Worm (Caenorhabditis elegans) whole organism, L1 larva: Measurements from ENCODE around the gene elo-6.

Experiments used
- C04F5.9 ChIP-seq: sonication (generic microtip); optimal IDR thresholded peaks from 2 replicates; lab custom pipeline; 2016; ENCODE audit warnings: missing genetic modification characterization, missing compliant biosample characterization
- F16B12.6 ChIP-seq: fragments of 150-350 bp; optimal IDR thresholded peaks from 2 replicates; lab custom pipeline; 2014; ENCODE audit warnings: missing biosample characterization, missing genetic modification characterization
- aly-2 ChIP-seq: fragments of 150-350 bp; optimal IDR thresholded peaks from 2 replicates; lab custom pipeline; 2014; ENCODE audit warnings: missing biosample characterization, missing genetic modification characterization
- ceh-63 ChIP-seq: fragments of 200-800 bp; sonication (Bioruptor generic); optimal IDR thresholded peaks from 2 replicates; lab custom pipeline; 2018; ENCODE audit warnings: mild to moderate bottlenecking, missing genetic modification characterization, missing compliant biosample characterization
- ceh-8 ChIP-seq: fragments of 200-800 bp; sonication (Bioruptor generic); optimal IDR thresholded peaks from 2 replicates; lab custom pipeline; 2018; ENCODE audit warnings: mild to moderate bottlenecking, missing genetic modification characterization, moderate library complexity, missing compliant biosample characterization
- ceh-82 ChIP-seq, 3 experiments: fragments of 150-350 bp in 1 of 3; sonication (generic microtip) in 2 of 3; optimal IDR thresholded peaks; 2 replicates each; lab custom pipeline; 2014 to 2017; ENCODE audit warnings: missing biosample characterization in 3 of 3, missing genetic modification characterization in 3 of 3
- ceh-88 ChIP-seq: fragments of 200-800 bp; sonication (Bioruptor generic); IDR thresholded peaks from 2 replicates; pipeline ENCODE4 v1.3.6; 2022; ENCODE audit warnings: missing genetic modification characterization, missing compliant biosample characterization
- ceh-90 ChIP-seq: sonication (generic microtip); optimal IDR thresholded peaks from 2 replicates; lab custom pipeline; 2016; ENCODE audit warnings: missing genetic modification characterization, missing compliant biosample characterization
- ces-1 ChIP-seq: fragments of 150-350 bp; optimal IDR thresholded peaks from 2 replicates; lab custom pipeline; 2014; ENCODE audit warnings: missing biosample characterization, missing genetic modification reagents, missing genetic modification characterization
- dpl-1 ChIP-seq, 3 experiments: fragments of 150-350 bp in 2 of 3; sonication (generic microtip) in 1 of 3; optimal IDR thresholded peaks; 2 replicates each; lab custom pipeline; 2014 to 2017; ENCODE audit warnings: missing biosample characterization in 3 of 3, missing genetic modification characterization in 3 of 3, missing genetic modification reagents in 3 of 3
- efl-1 ChIP-seq, 4 experiments: fragments of 150-350 bp; optimal IDR thresholded peaks in 3 of 4; peaks in 1 of 4; 1 replicate in 1 of 4; 2 replicates in 3 of 4; lab custom pipeline; 2014; ENCODE audit warnings: missing biosample characterization in 2 of 4, missing genetic modification characterization in 2 of 4, missing genetic modification reagents in 2 of 4
- efl-3 ChIP-seq: fragments of 200-800 bp; sonication (Bioruptor generic); optimal IDR thresholded peaks from 2 replicates; lab custom pipeline; 2018; ENCODE audit warnings: mild to moderate bottlenecking, missing genetic modification characterization, missing compliant biosample characterization
- egl-27 ChIP-seq, 2 experiments: fragments of 150-350 bp in 1 of 2; sonication (generic microtip); optimal IDR thresholded peaks; 3 replicates each; lab custom pipeline; 2017 to 2018; ENCODE audit warnings: missing biosample characterization in 2 of 2, missing genetic modification characterization in 2 of 2, missing genetic modification reagents in 2 of 2
- elt-2 ChIP-seq: sonication (generic microtip); optimal IDR thresholded peaks from 2 replicates; lab custom pipeline; 2016; ENCODE audit warnings: missing genetic modification characterization, mild to moderate bottlenecking, inconsistent platforms, missing compliant biosample characterization, missing genetic modification reagents
- elt-3 ChIP-seq, 6 experiments: fragments of 150-350 bp in 1 of 6; sonication (generic microtip); optimal IDR thresholded peaks; 2 replicates each; lab custom pipeline; 2017 to 2018; ENCODE audit warnings: missing biosample characterization in 6 of 6, missing genetic modification characterization in 6 of 6, inconsistent platforms in 1 of 6
- ets-5 ChIP-seq: fragments of 200-800 bp; sonication (Bioruptor generic); IDR thresholded peaks from 2 replicates; pipeline ENCODE4 v1.3.6; 2022; ENCODE audit warnings: missing genetic modification characterization, missing compliant biosample characterization
- hpl-2 ChIP-seq: fragments of 150-350 bp; optimal IDR thresholded peaks from 2 replicates; lab custom pipeline; 2014; ENCODE audit warnings: missing biosample characterization, missing genetic modification reagents, missing genetic modification characterization
- irx-1 ChIP-seq: sonication (generic microtip); optimal IDR thresholded peaks from 2 replicates; lab custom pipeline; 2016; ENCODE audit warnings: missing genetic modification characterization, missing compliant biosample characterization
- isw-1 ChIP-seq: fragments of 200-800 bp; sonication (Bioruptor generic); IDR thresholded peaks from 2 replicates; pipeline ENCODE4 v1.3.6; 2022; ENCODE audit warnings: missing genetic modification characterization, missing compliant biosample characterization
- jun-1 ChIP-seq: fragments of 150-350 bp; optimal IDR thresholded peaks from 2 replicates; lab custom pipeline; 2014; ENCODE audit warnings: missing biosample characterization, missing genetic modification reagents, missing genetic modification characterization
- lin-13 ChIP-seq: fragments of 150-350 bp; optimal IDR thresholded peaks from 2 replicates; lab custom pipeline; 2014; ENCODE audit warnings: missing biosample characterization, missing genetic modification reagents, missing genetic modification characterization
- lin-15B ChIP-seq: fragments of 150-350 bp; sonication (generic microtip); optimal IDR thresholded peaks from 3 replicates; lab custom pipeline; 2014; ENCODE audit warnings: missing biosample characterization, missing genetic modification characterization
- lin-35 ChIP-seq, 2 experiments: fragments of 150-350 bp; optimal IDR thresholded peaks; 2 replicates each; lab custom pipeline; 2014; ENCODE audit warnings: missing biosample characterization in 2 of 2, missing genetic modification characterization in 2 of 2, missing genetic modification reagents in 2 of 2
- lin-39 ChIP-seq: fragments of 150-350 bp; optimal IDR thresholded peaks from 2 replicates; lab custom pipeline; 2014; ENCODE audit warnings: missing biosample characterization, missing genetic modification reagents, missing genetic modification characterization
- lir-3 ChIP-seq: sonication (generic microtip); optimal IDR thresholded peaks from 2 replicates; lab custom pipeline; 2016; ENCODE audit warnings: mild to moderate bottlenecking, missing genetic modification characterization, moderate library complexity, missing compliant biosample characterization; ENCODE audit not compliant: poor library complexity
- lsy-2 ChIP-seq, 2 experiments: fragments of 150-350 bp; optimal IDR thresholded peaks; 2 replicates each; lab custom pipeline; 2014; ENCODE audit warnings: missing biosample characterization in 2 of 2, missing genetic modification characterization in 2 of 2
- mdl-1 ChIP-seq, 2 experiments: fragments of 150-350 bp; optimal IDR thresholded peaks; 2 replicates each; lab custom pipeline; 2014 to 2017; ENCODE audit warnings: missing biosample characterization in 2 of 2, missing genetic modification characterization in 2 of 2, inconsistent platforms in 1 of 2
- mef-2 ChIP-seq: fragments of 150-350 bp; optimal IDR thresholded peaks from 2 replicates; lab custom pipeline; 2014; ENCODE audit warnings: missing biosample characterization, missing genetic modification characterization
- nhr-11 ChIP-seq: fragments of 150-350 bp; optimal IDR thresholded peaks from 2 replicates; lab custom pipeline; 2014; ENCODE audit warnings: missing biosample characterization, missing genetic modification characterization
- nhr-12 ChIP-seq: sonication (generic microtip); optimal IDR thresholded peaks from 2 replicates; lab custom pipeline; 2017; ENCODE audit warnings: missing biosample characterization, missing genetic modification characterization
- nhr-20 ChIP-seq: sonication (generic microtip); optimal IDR thresholded peaks from 2 replicates; lab custom pipeline; 2016; ENCODE audit warnings: mild to moderate bottlenecking, missing genetic modification characterization, missing compliant biosample characterization
- nhr-47 ChIP-seq: sonication (generic microtip); optimal IDR thresholded peaks from 2 replicates; lab custom pipeline; 2016; ENCODE audit warnings: mild to moderate bottlenecking, missing genetic modification characterization, moderate library complexity, missing compliant biosample characterization
- nhr-71 ChIP-seq: sonication (generic microtip); optimal IDR thresholded peaks from 2 replicates; lab custom pipeline; 2016; ENCODE audit warnings: mild to moderate bottlenecking, missing genetic modification characterization, moderate library complexity, missing compliant biosample characterization
- nhr-76 ChIP-seq: sonication (generic microtip); optimal IDR thresholded peaks from 2 replicates; lab custom pipeline; 2017; ENCODE audit warnings: missing biosample characterization, missing genetic modification characterization
- nhr-77 ChIP-seq: fragments of 150-350 bp; optimal IDR thresholded peaks from 2 replicates; lab custom pipeline; 2014; ENCODE audit warnings: missing biosample characterization, missing genetic modification characterization
- nhr-84 ChIP-seq: sonication (generic microtip); optimal IDR thresholded peaks from 2 replicates; lab custom pipeline; 2017; ENCODE audit warnings: missing biosample characterization, missing genetic modification characterization
- nhr-85 ChIP-seq: sonication (generic microtip); peaks from one replicate; lab custom pipeline; 2016; ENCODE audit warnings: missing genetic modification characterization, inconsistent platforms, missing compliant biosample characterization
- nhr-90 ChIP-seq: sonication (generic microtip); optimal IDR thresholded peaks from 2 replicates; lab custom pipeline; 2016; ENCODE audit warnings: mild to moderate bottlenecking, missing genetic modification characterization, missing compliant biosample characterization; ENCODE audit not compliant: poor library complexity
- pqm-1 ChIP-seq: sonication (generic microtip); optimal IDR thresholded peaks from 3 replicates; lab custom pipeline; 2017; ENCODE audit warnings: missing biosample characterization, missing genetic modification characterization
- rnt-1 ChIP-seq: sonication (generic microtip); optimal IDR thresholded peaks from 2 replicates; lab custom pipeline; 2016; ENCODE audit warnings: mild to moderate bottlenecking, missing genetic modification characterization, moderate library complexity, missing compliant biosample characterization
- skn-1 ChIP-seq: fragments of 150-350 bp; optimal IDR thresholded peaks from 2 replicates; lab custom pipeline; 2014; ENCODE audit warnings: missing biosample characterization, missing genetic modification characterization
- snu-23 ChIP-seq: sonication (generic microtip); optimal IDR thresholded peaks from 2 replicates; lab custom pipeline; 2016; ENCODE audit warnings: missing genetic modification characterization, missing compliant biosample characterization
- sptf-1 ChIP-seq: fragments of 150-350 bp; optimal IDR thresholded peaks from 2 replicates; lab custom pipeline; 2014; ENCODE audit warnings: missing biosample characterization, missing genetic modification characterization
- unc-62 ChIP-seq: fragments of 150-350 bp; optimal IDR thresholded peaks from 2 replicates; lab custom pipeline; 2014; ENCODE audit warnings: missing biosample characterization, missing genetic modification reagents, missing genetic modification characterization
- unc-98 ChIP-seq: fragments of 200-800 bp; sonication (Bioruptor generic); IDR thresholded peaks from 2 replicates; pipeline ENCODE4 v1.3.6; 2022; ENCODE audit warnings: missing genetic modification characterization, missing compliant biosample characterization
- vab-15 ChIP-seq: sonication (generic microtip); optimal IDR thresholded peaks from 2 replicates; lab custom pipeline; 2017; ENCODE audit warnings: missing genotype, mild to moderate bottlenecking, missing genetic modification characterization, missing compliant biosample characterization
- xbp-1 ChIP-seq: sonication (generic microtip); optimal IDR thresholded peaks from 2 replicates; lab custom pipeline; 2016; ENCODE audit warnings: missing genetic modification characterization, missing compliant biosample characterization
- zip-4 ChIP-seq: fragments of 200-800 bp; sonication (Bioruptor generic); optimal IDR thresholded peaks from 2 replicates; lab custom pipeline; 2018; ENCODE audit warnings: mild to moderate bottlenecking, missing genetic modification characterization, moderate library complexity, missing compliant biosample characterization
- ztf-11 ChIP-seq, 2 experiments: sonication (generic microtip); optimal IDR thresholded peaks; 2 replicates each; lab custom pipeline; 2016 to 2017; ENCODE audit warnings: missing genetic modification characterization in 2 of 2, missing biosample characterization in 1 of 2, missing compliant biosample characterization in 1 of 2

Gene elo-6

ce11 chrIV:5350480-5351193, 37.7 kb downstream of the elo-6 start, which contains the start of gene gba-4:
Gene gba-4 (minus strand): TSS chrIV:5350897.
- peak; percentile 78 for TF ChIP-seq elt-2 (tag; lab: Kevin White, UChicago)

- TF ChIP-seq lir-3 (no peak), vab-15 (tag; lab: Kevin White, UChicago) (no peak), lin-15B (tag; lab: Kevin White, UChicago) (no peak), ceh-90 (no peak), ztf-11 (tag; optimal IDR thresholded peaks at IDR 0.05; lab: Kevin White, UChicago) (no peak), ets-5 (GFP tag; lab: Robert Waterston, UW) (no peak), nhr-11 (no peak), lsy-2 (tag; optimal IDR thresholded peaks at IDR 0.05; lab: Kevin White, UChicago) (peak in 1 of 2 experiments; percentile 10), nhr-84 (tag; lab: Kevin White, UChicago) (no peak), C04F5.9 (tag; lab: Kevin White, UChicago) (no peak), F16B12.6 (tag; lab: Kevin White, UChicago) (no peak), isw-1 (no peak), ceh-8 (no peak), ceh-88 (GFP tag; lab: Robert Waterston, UW) (no peak), irx-1 (no peak), lin-13 (no peak), xbp-1 (tag; lab: Kevin White, UChicago) (peak; percentile 10), aly-2 (tag; lab: Kevin White, UChicago) (no peak), rnt-1 (tag; lab: Kevin White, UChicago) (no peak), ceh-82 (tag; optimal IDR thresholded peaks at IDR 0.05; lab: Kevin White, UChicago) (no peak), efl-3 (no peak), nhr-47 (tag; lab: Kevin White, UChicago) (no peak), elt-2 (tag; lab: Kevin White, UChicago) (no peak), pqm-1 (tag; lab: Kevin White, UChicago) (no peak), lin-35 (GFP tag; optimal IDR thresholded peaks at IDR 0.05; lab: Kevin White, UChicago) (peak in 1 of 2 experiments; percentile 65), snu-23 (GFP tag; lab: Kevin White, UChicago) (peak; percentile 21), mef-2 (tag; lab: Kevin White, UChicago) (no peak), efl-1 (optimal IDR thresholded peaks at IDR 0.05; lab: Kevin White, UChicago) (no peak), efl-1 (GFP tag; optimal IDR thresholded peaks at IDR 0.05 in 1 of 2; lab: Kevin White, UChicago) (peak in 1 of 2 experiments; percentile 34), ces-1 (GFP tag; lab: Kevin White, UChicago) (no peak), nhr-20 (tag; lab: Kevin White, UChicago) (no peak), elt-3 (tag; optimal IDR thresholded peaks at IDR 0.05; lab: Kevin White, UChicago) (no peak), egl-27 (tag; optimal IDR thresholded peaks at IDR 0.05; lab: Kevin White, UChicago) (no peak), lin-39 (tag; lab: Kevin White, UChicago) (no peak), jun-1 (no peak), ceh-63 (GFP tag; lab: Kevin White, UChicago) (no peak), nhr-76 (tag; lab: Kevin White, UChicago) (no peak), nhr-71 (tag; lab: Kevin White, UChicago) (peak; percentile 18), nhr-77 (tag; lab: Kevin White, UChicago) (no peak), dpl-1 (GFP tag; optimal IDR thresholded peaks at IDR 0.05; lab: Kevin White, UChicago) (no peak), hpl-2 (GFP tag; lab: Kevin White, UChicago) (no peak), nhr-85 (peak; percentile 55), nhr-12 (tag; lab: Kevin White, UChicago) (no peak), nhr-90 (tag; lab: Kevin White, UChicago) (peak; percentile 52), sptf-1 (tag; lab: Kevin White, UChicago) (no peak), unc-62 (GFP tag; lab: Kevin White, UChicago) (no peak), zip-4 (GFP tag; lab: Kevin White, UChicago) (no peak), mdl-1 (tag; optimal IDR thresholded peaks at IDR 0.05; lab: Kevin White, UChicago) (no peak), skn-1 (tag; lab: Kevin White, UChicago) (no peak), unc-98 (GFP tag; lab: Robert Waterston, UW) (no peak)
Measured at ce11 chrIV:5344168-5344567, 44.2 kb downstream of the elo-6 start.
